Fruit fly (Drosophila melanogaster) whole organism, pupa: Measurements from ENCODE around the gene Abl.

Source experiments
- CG13204 ChIP-seq: fragments of 200-800 bp; sonication (Bioruptor generic); optimal IDR thresholded peaks from 2 replicates; lab custom pipeline; 2018; ENCODE audit warnings: missing biosample characterization, mild to moderate bottlenecking, missing genetic modification characterization, moderate library complexity
- CG8159 ChIP-seq: fragments of 200-800 bp; sonication (Bioruptor generic); optimal IDR thresholded peaks from 3 replicates; lab custom pipeline; 2018; ENCODE audit warnings: missing biosample characterization, mild to moderate bottlenecking, missing genetic modification characterization, moderate library complexity
- Pif1B ChIP-seq: fragments of 200-800 bp; sonication (Bioruptor generic); optimal IDR thresholded peaks from 3 replicates; lab custom pipeline; 2016; ENCODE audit warnings: missing biosample characterization, missing genetic modification characterization
- gl ChIP-seq: fragments of 200-800 bp; sonication (Bioruptor generic); optimal IDR thresholded peaks from 2 replicates; lab custom pipeline; 2018; ENCODE audit warnings: missing biosample characterization, mild to moderate bottlenecking, missing genetic modification characterization
- rn ChIP-seq: fragments of 200-800 bp; sonication (Bioruptor generic); IDR thresholded peaks from 2 replicates; pipeline ENCODE4 v1.3.6; 2022; ENCODE audit warnings: missing biosample characterization, missing genetic modification characterization

dm6 chr3L:16590860-16591259 is 56.8 kb downstream of the Abl start, which contains the start of gene tra:
- no peak for TF ChIP-seq gl (tag; lab: Kevin White, UChicago)
- TF ChIP-seq Pif1B, result no peak
- no peak for TF ChIP-seq rn (GFP tag; lab: Robert Waterston, UW)
- TF ChIP-seq CG8159, result no peak
- TF ChIP-seq CG13204 (GFP tag; lab: Kevin White, UChicago), result no peak
